Fruit fly (Drosophila melanogaster): ENCODE data around the gene del.
A peak's percentile ranks its signal among the peaks of the same experiment; 100 is the strongest.

The del gene

DNA sequence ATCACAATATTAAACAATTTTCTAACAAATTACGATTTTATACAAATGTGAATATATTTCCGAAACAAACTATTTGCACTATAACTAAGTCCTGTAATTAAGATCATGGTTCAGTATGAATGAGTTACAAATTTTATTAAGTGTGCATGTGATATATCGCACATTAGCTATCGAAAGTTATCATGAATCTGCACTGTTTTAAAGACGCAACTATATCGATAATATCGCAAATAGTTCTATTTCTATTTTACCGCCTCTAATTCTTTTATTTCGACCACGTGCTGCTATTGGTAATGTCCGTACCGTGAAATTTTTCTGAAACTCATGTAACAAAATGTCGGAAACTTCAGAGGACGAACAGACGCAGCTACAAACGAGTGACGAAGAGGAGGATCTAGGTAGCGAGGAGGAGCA, 5.4 kb downstream of the del start, which contains the start of gene pths (continued):
- no peak for TF ChIP-seq Ravus (GFP tag; IDR thresholded peaks at IDR 0.05)
- TF ChIP-seq crp (GFP tag; optimal IDR thresholded peaks at IDR 0.05): no peak
- TF ChIP-seq CoRest (tag; optimal IDR thresholded peaks at IDR 0.05): peak; percentile 66
- no peak for TF ChIP-seq dmrt99B (tag; optimal IDR thresholded peaks at IDR 0.05)
- no peak for TF ChIP-seq lbe (GFP tag; optimal IDR thresholded peaks at IDR 0.05)
- TF ChIP-seq Pdp1 (GFP tag; optimal IDR thresholded peaks at IDR 0.05): peak; percentile 57 to 62
- TF ChIP-seq CG5180 (GFP tag; optimal IDR thresholded peaks at IDR 0.05): no peak
- TF ChIP-seq sug (tag; optimal IDR thresholded peaks at IDR 0.05): peak; percentile 50
- peak; percentile 65 for TF ChIP-seq CHES-1-like (GFP tag; optimal IDR thresholded peaks at IDR 0.05)
- peak; percentile 38 for TF ChIP-seq CG13424 (tag; optimal IDR thresholded peaks at IDR 0.05)
- TF ChIP-seq NC2β (GFP tag; optimal IDR thresholded peaks at IDR 0.05): peak; percentile 60
- TF ChIP-seq Xrp1 (GFP tag; IDR thresholded peaks at IDR 0.05): peak; percentile 36; the same call in 1 of the 2 replicates
- peak; percentile 59 for TF ChIP-seq CG12391 (tag; optimal IDR thresholded peaks at IDR 0.05)
- peak; percentile 72 for TF ChIP-seq CG15514 (GFP tag; optimal IDR thresholded peaks at IDR 0.05)
- no peak for TF ChIP-seq Oli (tag; optimal IDR thresholded peaks at IDR 0.05)
- no peak for TF ChIP-seq CG12236 (GFP tag; optimal IDR thresholded peaks at IDR 0.05)
- TF ChIP-seq CG11696 (GFP tag; IDR thresholded peaks at IDR 0.05): no peak
- TF ChIP-seq Ptx1 (GFP tag; IDR thresholded peaks at IDR 0.05): peak; percentile 70
- no peak for TF ChIP-seq vfl (GFP tag; optimal IDR thresholded peaks at IDR 0.05)
- TF ChIP-seq CG3726 (GFP tag; IDR thresholded peaks at IDR 0.05): no peak
- no peak for TF ChIP-seq CG18011 (GFP tag; optimal IDR thresholded peaks at IDR 0.05)
- TF ChIP-seq gfzf (GFP tag; optimal IDR thresholded peaks at IDR 0.05): peak; percentile 47
- TF ChIP-seq lola (GFP tag; optimal IDR thresholded peaks at IDR 0.05): peak in 2 of 3 experiments; percentile 5 to 80
- TF ChIP-seq CG1792 (GFP tag; optimal IDR thresholded peaks at IDR 0.05): no peak
- TF ChIP-seq zen (tag; optimal IDR thresholded peaks at IDR 0.05): peak; percentile 72
- no peak for TF ChIP-seq gce (GFP tag; IDR thresholded peaks at IDR 0.05)
- 0 out of 2 replicates have a peak, but pooled peaks have one; percentile 60 for TF ChIP-seq CG11247 (GFP tag; IDR thresholded peaks at IDR 0.05)
- no peak for TF ChIP-seq CG17612 (GFP tag; IDR thresholded peaks at IDR 0.05)
- peak; percentile 56 for TF ChIP-seq CG1602 (GFP tag; optimal IDR thresholded peaks at IDR 0.05)
- no peak for TF ChIP-seq CG10321 (GFP tag; IDR thresholded peaks at IDR 0.05)
- TF ChIP-seq CG15011 (GFP tag; optimal IDR thresholded peaks at IDR 0.05): no peak
- no peak for TF ChIP-seq tap (tag; optimal IDR thresholded peaks at IDR 0.05)
- TF ChIP-seq lmd (GFP tag; IDR thresholded peaks at IDR 0.05): no peak; the same call in 1 of the 2 replicates
- TF ChIP-seq CG17912 (GFP tag; optimal IDR thresholded peaks at IDR 0.05): no peak
- TF ChIP-seq CG4360 (GFP tag; IDR thresholded peaks at IDR 0.05): no peak
- no peak for TF ChIP-seq CG16863 (GFP tag; optimal IDR thresholded peaks at IDR 0.05)
- peak; percentile 14 for TF ChIP-seq CG16815 (GFP tag; optimal IDR thresholded peaks at IDR 0.05)
- peak; percentile 45 for TF ChIP-seq grn (GFP tag; optimal IDR thresholded peaks at IDR 0.05)
- TF ChIP-seq CG2129 (GFP tag; IDR thresholded peaks at IDR 0.05; ENCODE audit: partially characterized antibody): peak; percentile 72
- no peak for TF ChIP-seq CG15269 (tag; optimal IDR thresholded peaks at IDR 0.05)
- peak; percentile 65 for TF ChIP-seq CG32532 (GFP tag; IDR thresholded peaks at IDR 0.05)
- peak; percentile 97 for TF ChIP-seq Sry-δ (GFP tag; optimal IDR thresholded peaks at IDR 0.05)
- no peak for TF ChIP-seq CG11093 (GFP tag; IDR thresholded peaks at IDR 0.05)
- TF ChIP-seq tup (GFP tag; optimal IDR thresholded peaks at IDR 0.05): no peak
- TF ChIP-seq CG14710 (tag; optimal IDR thresholded peaks at IDR 0.05): peak; percentile 67
- TF ChIP-seq CG12659 (GFP tag; optimal IDR thresholded peaks at IDR 0.05): peak; percentile 61
- no peak for TF ChIP-seq chm (GFP tag; IDR thresholded peaks at IDR 0.05)
- TF ChIP-seq Elba2 (GFP tag; optimal IDR thresholded peaks at IDR 0.05): peak; percentile 0
- TF ChIP-seq CkIIα-i1 (GFP tag; IDR thresholded peaks at IDR 0.05): no peak
- TF ChIP-seq Asciz (GFP tag; optimal IDR thresholded peaks at IDR 0.05): no peak
